Fruit fly (Drosophila melanogaster): ENCODE data around the gene CG12229.

The CG12229 gene

DNA sequence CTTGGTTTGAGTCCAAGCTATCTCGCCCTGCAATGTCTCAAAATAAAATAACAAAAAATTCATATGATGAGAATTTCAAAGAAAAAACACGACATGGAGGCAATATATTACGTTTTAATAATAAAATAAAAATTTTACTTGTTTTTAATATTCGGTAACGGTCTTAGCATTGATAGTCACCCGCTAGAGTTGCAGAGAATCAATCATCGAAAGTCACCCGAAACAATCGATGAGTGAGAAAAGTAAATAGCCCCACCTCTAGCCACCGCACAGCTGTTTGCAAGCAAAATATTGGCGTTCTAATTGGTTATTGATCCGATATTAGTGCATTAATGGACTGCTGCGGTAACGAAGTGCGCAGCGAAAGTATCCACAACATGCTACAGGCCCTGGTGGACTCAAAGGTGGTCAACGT, 39.8 kb upstream of the CG12229 start, which contains the start of gene CG34250 (continued):
- TF ChIP-seq CG12659 (GFP tag; optimal IDR thresholded peaks at IDR 0.05) (peak; percentile 79), Elba2 (GFP tag; optimal IDR thresholded peaks at IDR 0.05) (peak; percentile 68), Vsx1 (GFP tag; optimal IDR thresholded peaks at IDR 0.05) (peak; percentile 17), sna (GFP tag; IDR thresholded peaks at IDR 0.05; ENCODE audit: partially characterized antibody) (peak; percentile 76), CG4328 (GFP tag; optimal IDR thresholded peaks at IDR 0.05) (peak; percentile 3), CG31441 (GFP tag; IDR thresholded peaks at IDR 0.05) (peak; percentile 60; the same call in 1 of the 2 replicates), CG10267 (tag; optimal IDR thresholded peaks at IDR 0.05) (peak; percentile 65), cas (GFP tag; IDR thresholded peaks at IDR 0.05) (no peak), CG30020 (tag; optimal IDR thresholded peaks at IDR 0.05) (peak; percentile 53), CG5953 (GFP tag; IDR thresholded peaks at IDR 0.05) (no peak), al (GFP tag; IDR thresholded peaks at IDR 0.05) (no peak), schlank (tag; optimal IDR thresholded peaks at IDR 0.05) (no peak), Hsf (GFP tag; optimal IDR thresholded peaks at IDR 0.05) (peak; percentile 44), slp2 (GFP tag; optimal IDR thresholded peaks at IDR 0.05) (peak; percentile 18), pum (GFP tag; optimal IDR thresholded peaks at IDR 0.05) (peak; percentile 14), CG3995 (GFP tag; optimal IDR thresholded peaks at IDR 0.05) (peak; percentile 69), CG14014 (GFP tag; IDR thresholded peaks at IDR 0.05) (0 out of 2 replicates have a peak, but pooled peaks have one; percentile 18), CG4282 (GFP tag; optimal IDR thresholded peaks at IDR 0.05) (no peak), Deaf1 (tag; optimal IDR thresholded peaks at IDR 0.05) (peak; percentile 3), CG32532 (GFP tag; IDR thresholded peaks at IDR 0.05) (peak; percentile 51), CG9876 (GFP tag; optimal IDR thresholded peaks at IDR 0.05) (peak; percentile 31), CG10462 (GFP tag; optimal IDR thresholded peaks at IDR 0.05) (peak; percentile 17), Dfd (GFP tag; optimal IDR thresholded peaks at IDR 0.05) (no peak), CG1647 (GFP tag; optimal IDR thresholded peaks at IDR 0.05) (no peak), slou (GFP tag; optimal IDR thresholded peaks at IDR 0.05) (peak; percentile 10), CG13775 (GFP tag; optimal IDR thresholded peaks at IDR 0.05) (peak; percentile 59), usp (GFP tag; optimal IDR thresholded peaks at IDR 0.05) (no peak), trh (GFP tag; optimal IDR thresholded peaks at IDR 0.05) (no peak), tll (GFP tag; optimal IDR thresholded peaks at IDR 0.05) (peak in 1 of 2 experiments; percentile 48), CG2116 (GFP tag; optimal IDR thresholded peaks at IDR 0.05) (peak; percentile 100), CG42726 (GFP tag; IDR thresholded peaks at IDR 0.05; ENCODE audit: partially characterized antibody) (0 out of 2 replicates have a peak, but pooled peaks have one; percentile 33), CG4424 (GFP tag; optimal IDR thresholded peaks at IDR 0.05) (peak; percentile 52), Trl (optimal IDR thresholded peaks at IDR 0.05) (no peak), Trl (GFP tag; optimal IDR thresholded peaks at IDR 0.05) (no peak), CG15696 (tag; optimal IDR thresholded peaks at IDR 0.05) (no peak), ewg (GFP tag; optimal IDR thresholded peaks at IDR 0.05) (no peak), trem (tag; optimal IDR thresholded peaks at IDR 0.05) (peak; percentile 87), vvl (GFP tag; IDR thresholded peaks at IDR 0.05) (no peak), CG30403 (GFP tag; optimal IDR thresholded peaks at IDR 0.05) (peak; percentile 32), slbo (GFP tag; IDR thresholded peaks at IDR 0.05) (peak; percentile 47; the same call in 1 of the 2 replicates), CG13624 (GFP tag; optimal IDR thresholded peaks at IDR 0.05) (no peak), CG6813 (GFP tag; optimal IDR thresholded peaks at IDR 0.05) (no peak), mirr (GFP tag; optimal IDR thresholded peaks at IDR 0.05) (no peak), CG2202 (tag; optimal IDR thresholded peaks at IDR 0.05) (peak; percentile 5), CG1233 (GFP tag; optimal IDR thresholded peaks at IDR 0.05) (no peak), jing (GFP tag; optimal IDR thresholded peaks at IDR 0.05) (no peak), CG12391 (tag; optimal IDR thresholded peaks at IDR 0.05) (peak; percentile 77), seq (GFP tag; IDR thresholded peaks at IDR 0.05) (no peak), CG14710 (tag; optimal IDR thresholded peaks at IDR 0.05) (peak; percentile 85), crp (GFP tag; optimal IDR thresholded peaks at IDR 0.05) (peak; percentile 95 to 99), corto (GFP tag; optimal IDR thresholded peaks at IDR 0.05) (peak; percentile 51)
